Worm (Caenorhabditis elegans): Measurements from ENCODE around the gene sqv-8.
A peak's percentile ranks its signal among the peaks of the same experiment; 100 is the strongest.

Gene sqv-8

DNA sequence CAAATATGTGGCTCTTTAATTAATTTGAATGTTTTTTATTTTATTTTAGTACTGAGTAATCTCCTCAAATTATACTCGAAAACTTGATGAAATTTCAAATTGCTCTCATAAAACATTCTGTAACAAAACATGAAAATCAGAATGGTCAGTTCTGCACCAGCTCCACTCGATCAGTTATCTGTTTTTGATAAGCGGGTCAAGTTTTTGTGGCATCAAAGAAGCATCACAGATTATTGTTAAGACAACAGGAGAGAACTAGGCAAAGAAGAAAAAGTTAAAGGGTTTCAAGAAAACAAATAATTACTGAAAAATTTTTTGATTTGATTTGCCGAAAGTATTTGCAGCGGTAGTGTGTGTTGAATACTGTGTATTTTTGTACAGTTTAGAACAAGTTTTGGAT lies 39.6 kb upstream of the sqv-8 start:
- TF ChIP-seq elt-2 (tag; optimal IDR thresholded peaks at IDR 0.05) (peak; percentile 53), pqm-1 (tag; optimal IDR thresholded peaks at IDR 0.05) (peak; percentile 44), zag-1 (tag; optimal IDR thresholded peaks at IDR 0.05) (no peak), snpc-4 (tag; optimal IDR thresholded peaks at IDR 0.05) (no peak), elt-3 (tag; optimal IDR thresholded peaks at IDR 0.05) (no peak), nhr-23 (tag; optimal IDR thresholded peaks at IDR 0.05) (no peak), nhr-25 (tag; optimal IDR thresholded peaks at IDR 0.05) (no peak), pha-4 (tag; optimal IDR thresholded peaks at IDR 0.05) (peak; percentile 6), nhr-11 (tag; optimal IDR thresholded peaks at IDR 0.05) (no peak), R02D3.7 (tag; optimal IDR thresholded peaks at IDR 0.05) (no peak), nhr-237 (tag; optimal IDR thresholded peaks at IDR 0.05) (no peak), lsy-12 (tag; optimal IDR thresholded peaks at IDR 0.05) (no peak), unc-39 (tag; optimal IDR thresholded peaks at IDR 0.05) (no peak)

DNA sequence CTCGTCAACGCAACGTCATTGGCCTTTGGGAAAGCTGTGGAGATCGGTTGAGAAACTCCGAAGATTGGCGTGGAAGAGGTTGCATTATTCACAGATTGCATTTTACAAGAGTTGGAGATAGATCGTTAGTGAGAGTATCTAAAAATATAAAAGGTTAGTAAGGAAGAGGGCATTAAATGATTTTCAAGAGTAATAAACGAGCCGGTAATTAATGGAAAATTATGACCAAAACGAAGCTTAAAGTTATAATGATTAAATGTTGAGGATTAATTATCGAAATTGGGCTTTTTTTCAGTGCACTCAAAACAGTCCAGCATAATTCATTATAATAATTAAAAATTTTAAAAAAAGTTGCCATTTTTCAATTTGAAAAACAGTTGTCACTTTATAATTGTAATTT lies 37.5 kb upstream of the sqv-8 start, which contains the start of gene pap-2:
Gene pap-2 (minus strand): TSS at position 101 of the 400 bp plus-strand sequence.
- TF ChIP-seq elt-3 (tag; optimal IDR thresholded peaks at IDR 0.05) (no peak), eor-1 (tag; optimal IDR thresholded peaks at IDR 0.05) (no peak), ceh-28 (tag; optimal IDR thresholded peaks at IDR 0.05) (no peak), nhr-28 (tag; optimal IDR thresholded peaks at IDR 0.05) (no peak), elt-2 (tag; optimal IDR thresholded peaks at IDR 0.05) (no peak), sea-2 (GFP tag; optimal IDR thresholded peaks at IDR 0.05) (no peak), daf-12 (tag; optimal IDR thresholded peaks at IDR 0.05) (no peak), R02D3.7 (tag; optimal IDR thresholded peaks at IDR 0.05) (no peak), mml-1 (tag; optimal IDR thresholded peaks at IDR 0.05) (no peak), nhr-67 (tag; optimal IDR thresholded peaks at IDR 0.05) (no peak), ceh-16 (tag; optimal IDR thresholded peaks at IDR 0.05) (no peak)

DNA sequence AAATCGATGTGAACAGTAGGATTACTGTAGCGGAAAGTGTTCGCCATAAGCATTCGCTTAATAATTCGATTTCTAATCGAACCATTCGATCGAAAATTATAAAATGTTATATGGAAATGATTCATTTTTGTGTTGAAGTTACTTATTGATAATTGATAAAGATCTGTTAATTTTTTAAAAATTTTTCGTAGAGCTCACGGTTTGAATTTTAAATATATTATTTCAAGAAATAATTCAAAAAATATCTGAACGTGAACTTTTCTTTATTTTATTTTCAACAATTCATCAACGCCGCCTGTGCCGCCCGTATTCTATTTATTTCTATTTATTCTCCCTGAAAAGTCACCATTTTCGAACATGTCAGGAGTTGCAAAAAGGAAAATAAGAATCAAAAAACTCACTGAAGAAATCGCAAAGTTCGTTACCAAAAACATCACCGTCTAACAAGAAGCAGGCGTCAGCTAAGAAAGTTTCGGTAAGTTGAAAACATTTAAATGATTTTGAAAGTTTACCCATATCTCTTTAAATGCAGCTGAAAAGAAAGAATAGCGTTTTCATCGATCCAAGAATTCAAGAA lies 35.3 kb upstream of the sqv-8 start, which contains the start of the genes T15H9.5 and T15H9.4:
Gene T15H9.5 (minus strand): TSS at position 101 of the 577 bp plus-strand sequence.
Gene T15H9.4 (plus strand): TSS at position 527 of the 577 bp plus-strand sequence.
- no peak for TF ChIP-seq daf-12 (tag; optimal IDR thresholded peaks at IDR 0.05)
- TF ChIP-seq elt-3 (tag; optimal IDR thresholded peaks at IDR 0.05), result no peak
- TF ChIP-seq nhr-43 (tag; optimal IDR thresholded peaks at IDR 0.05; ENCODE audit: poor library complexity, severe bottlenecking), result no peak
- TF ChIP-seq ceh-28 (tag; optimal IDR thresholded peaks at IDR 0.05), result no peak
- TF ChIP-seq hmg-11 (tag; optimal IDR thresholded peaks at IDR 0.05), result no peak
- no peak for TF ChIP-seq aly-2 (tag; optimal IDR thresholded peaks at IDR 0.05)
- TF ChIP-seq eor-1 (tag; optimal IDR thresholded peaks at IDR 0.05), result no peak
- no peak for TF ChIP-seq mdl-1 (tag; optimal IDR thresholded peaks at IDR 0.05)
- no peak for TF ChIP-seq ceh-82 (tag; optimal IDR thresholded peaks at IDR 0.05)
- TF ChIP-seq zag-1 (tag; optimal IDR thresholded peaks at IDR 0.05), result no peak
- no peak for TF ChIP-seq mml-1 (tag; optimal IDR thresholded peaks at IDR 0.05)
- no peak for TF ChIP-seq jun-1 (tag; optimal IDR thresholded peaks at IDR 0.05)
- no peak for TF ChIP-seq fos-1 (tag; optimal IDR thresholded peaks at IDR 0.05)
- TF ChIP-seq elt-2 (tag; optimal IDR thresholded peaks at IDR 0.05), result no peak

DNA sequence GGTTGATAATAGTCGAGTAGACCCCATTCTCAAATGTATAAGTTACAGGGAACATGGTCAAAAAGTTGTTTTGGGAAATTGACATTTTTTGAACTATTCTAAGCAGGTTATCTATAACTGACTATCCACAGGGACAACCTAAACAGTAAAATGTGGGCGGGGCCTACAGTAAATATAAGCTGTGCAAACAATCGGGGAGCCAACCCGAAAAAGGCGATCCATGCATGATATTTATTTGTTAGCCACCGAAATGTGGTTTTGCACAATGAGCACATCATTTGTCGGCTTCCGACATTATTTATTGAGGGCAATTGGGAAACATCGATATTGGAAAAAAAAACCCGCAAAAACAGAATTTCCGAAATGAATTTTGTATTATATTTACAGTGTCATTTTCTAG lies 32.0 kb upstream of the sqv-8 start, which contains the start of gene hlh-6:
Gene hlh-6 (minus strand): TSS at position 101 of the 400 bp plus-strand sequence.
- TF ChIP-seq ZK546.5 (tag; optimal IDR thresholded peaks at IDR 0.05) (no peak), snpc-4 (tag; optimal IDR thresholded peaks at IDR 0.05) (no peak), ceh-16 (tag; optimal IDR thresholded peaks at IDR 0.05) (no peak), aly-2 (tag; optimal IDR thresholded peaks at IDR 0.05) (no peak), jun-1 (tag; optimal IDR thresholded peaks at IDR 0.05) (no peak), ama-1 (optimal IDR thresholded peaks at IDR 0.05) (no peak), nhr-11 (tag; optimal IDR thresholded peaks at IDR 0.05) (no peak), unc-39 (tag; optimal IDR thresholded peaks at IDR 0.05) (no peak)

DNA sequence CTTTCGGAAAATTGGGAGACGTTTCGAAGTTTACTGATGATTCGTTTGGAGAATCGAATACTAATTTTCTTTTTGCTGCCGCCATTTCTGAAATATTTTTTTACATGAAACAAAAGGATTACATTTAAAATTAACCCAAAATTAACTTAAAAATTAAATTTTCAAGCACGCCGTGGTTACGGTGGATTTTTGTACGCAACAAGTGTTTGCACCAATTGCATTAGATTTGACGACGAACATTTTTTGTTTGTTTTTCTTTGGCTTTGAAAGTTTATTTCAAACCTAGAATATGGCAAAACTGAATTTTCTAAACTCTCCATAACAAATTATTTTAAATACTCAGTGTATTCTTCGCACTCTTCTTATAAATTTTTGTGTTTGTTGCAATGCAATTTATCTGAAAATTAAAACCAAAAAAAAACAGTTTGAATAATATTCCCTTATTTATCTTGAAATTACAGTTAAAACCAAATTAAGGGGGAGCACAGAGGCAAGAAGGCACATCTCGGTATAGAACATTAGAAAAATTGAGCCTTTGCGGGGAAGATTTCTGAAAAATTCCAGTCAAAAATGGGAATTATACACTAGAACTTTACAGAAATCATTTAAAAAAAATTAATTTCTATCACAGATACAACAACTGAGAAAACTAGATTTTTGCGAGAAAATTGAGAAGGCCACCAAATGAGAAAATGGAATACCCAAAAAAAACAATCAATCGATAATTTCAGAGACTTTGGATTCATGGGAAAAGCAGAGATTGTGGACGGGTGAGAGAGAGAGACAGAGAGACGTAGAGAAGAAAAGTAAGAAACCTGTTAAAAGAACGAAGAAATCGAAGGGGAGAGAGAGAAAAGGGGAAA lies 29.5 kb upstream of the sqv-8 start, which contains the start of gene hal-3:
Gene hal-3 (minus strand): TSS at position 87 of the 863 bp plus-strand sequence.
- no peak for TF ChIP-seq ztf-4 (tag; optimal IDR thresholded peaks at IDR 0.05)
- TF ChIP-seq ZK546.5 (tag; optimal IDR thresholded peaks at IDR 0.05), result no peak
- peak; percentile 35 for TF ChIP-seq jun-1 (tag; optimal IDR thresholded peaks at IDR 0.05)
- TF ChIP-seq hmg-11 (tag; optimal IDR thresholded peaks at IDR 0.05), result no peak
- peak; percentile 34 for TF ChIP-seq nfya-1 (tag; optimal IDR thresholded peaks at IDR 0.05; ENCODE audit: insufficient read depth)
- TF ChIP-seq mdl-1 (tag; optimal IDR thresholded peaks at IDR 0.05), result no peak
- peak; percentile 14 for TF ChIP-seq daf-12 (tag; optimal IDR thresholded peaks at IDR 0.05)
- TF ChIP-seq lsy-12 (tag; optimal IDR thresholded peaks at IDR 0.05), result no peak
- TF ChIP-seq ceh-28 (tag; optimal IDR thresholded peaks at IDR 0.05), result peak; percentile 74
- peak; percentile 41 for TF ChIP-seq ama-1 (optimal IDR thresholded peaks at IDR 0.05)

Data from whole organism, L3 larva.